Worm (Caenorhabditis elegans): Measurements from ENCODE around the gene nspc-17.

nspc-17 gene

ce11 chrX:14484827-14485226 lies 40.2 kb downstream of the nspc-17 start, which contains the start of gene M163.8:
TSS of gene M163.8 (plus strand) at chrX:14485127.
- no peak for TF ChIP-seq dve-1 (tag; optimal IDR thresholded peaks at IDR 0.05)
- TF ChIP-seq hlh-13 (GFP tag; optimal IDR thresholded peaks at IDR 0.05) = no peak
- TF ChIP-seq pag-3 (tag; optimal IDR thresholded peaks at IDR 0.05; ENCODE audit: borderline replicate concordance) = no peak
- TF ChIP-seq madf-2 (tag; optimal IDR thresholded peaks at IDR 0.05) = no peak
- no peak for TF ChIP-seq lim-6 (tag; optimal IDR thresholded peaks at IDR 0.05)
- TF ChIP-seq hlh-30 (tag; optimal IDR thresholded peaks at IDR 0.05; ENCODE audit: insufficient read depth) = no peak
- no peak for TF ChIP-seq unc-3 (GFP tag; conservative IDR thresholded peaks at IDR 0.05)
- TF ChIP-seq unc-3 (tag; optimal IDR thresholded peaks at IDR 0.05) = no peak
- TF ChIP-seq fkh-6 (tag; optimal IDR thresholded peaks at IDR 0.05) = no peak
- no peak for TF ChIP-seq F13H6.1 (tag; optimal IDR thresholded peaks at IDR 0.05)
- no peak for TF ChIP-seq lin-11 (tag; optimal IDR thresholded peaks at IDR 0.05)
- TF ChIP-seq pha-2 (tag; optimal IDR thresholded peaks at IDR 0.05) = no peak

ce11 chrX:14481637-14482036 lies 43.3 kb downstream of the nspc-17 start:
- TF ChIP-seq mec-3 (tag; optimal IDR thresholded peaks at IDR 0.05; ENCODE audit: borderline replicate concordance) (no peak), lim-6 (tag; optimal IDR thresholded peaks at IDR 0.05) (no peak), nfya-1 (tag; optimal IDR thresholded peaks at IDR 0.05) (no peak), ceh-31 (tag; optimal IDR thresholded peaks at IDR 0.05) (no peak), hlh-8 (tag; optimal IDR thresholded peaks at IDR 0.05) (no peak), T23F11.4 (GFP tag; optimal IDR thresholded peaks at IDR 0.05) (no peak), ceh-9 (tag; optimal IDR thresholded peaks at IDR 0.05) (no peak), rnt-1 (tag; optimal IDR thresholded peaks at IDR 0.05) (no peak), ets-4 (tag; optimal IDR thresholded peaks at IDR 0.05) (no peak), ceh-19 (GFP tag; optimal IDR thresholded peaks at IDR 0.05) (no peak), nhr-232 (tag; optimal IDR thresholded peaks at IDR 0.05) (no peak), odd-2 (tag; optimal IDR thresholded peaks at IDR 0.05) (no peak), hlh-6 (tag; optimal IDR thresholded peaks at IDR 0.05) (no peak), ceh-14 (tag; optimal IDR thresholded peaks at IDR 0.05) (no peak), elt-2 (tag; optimal IDR thresholded peaks at IDR 0.05) (no peak), ceh-45 (GFP tag; IDR thresholded peaks at IDR 0.05) (no peak), unc-42 (tag; optimal IDR thresholded peaks at IDR 0.05) (no peak), eyg-1 (tag; optimal IDR thresholded peaks at IDR 0.05) (no peak), unc-3 (GFP tag; conservative IDR thresholded peaks at IDR 0.05) (no peak), unc-3 (tag; optimal IDR thresholded peaks at IDR 0.05) (no peak)

ce11 chrX:14480248-14480647 lies 44.7 kb downstream of the nspc-17 start, which contains the start of gene gfi-3:
TSS of gene gfi-3 (plus strand) at chrX:14480572.
- no peak for TF ChIP-seq lim-6 (tag; optimal IDR thresholded peaks at IDR 0.05)
- peak; percentile 36 for TF ChIP-seq dmd-4 (tag; optimal IDR thresholded peaks at IDR 0.05; ENCODE audit: borderline replicate concordance)
- peak; percentile 25 for TF ChIP-seq rnt-1 (tag; optimal IDR thresholded peaks at IDR 0.05)
- peak; percentile 17 for TF ChIP-seq pha-2 (tag; optimal IDR thresholded peaks at IDR 0.05)
- no peak for TF ChIP-seq Y22D7AL.16 (tag; optimal IDR thresholded peaks at IDR 0.05)
- no peak for TF ChIP-seq pax-1 (tag; optimal IDR thresholded peaks at IDR 0.05)
- TF ChIP-seq ceh-30 (tag; optimal IDR thresholded peaks at IDR 0.05) = no peak
- peak; percentile 40 for TF ChIP-seq unc-86 (tag; optimal IDR thresholded peaks at IDR 0.05)
- TF ChIP-seq nfya-1 (tag; optimal IDR thresholded peaks at IDR 0.05) = peak; percentile 72
- peak; percentile 2 for TF ChIP-seq pat-9 (tag; optimal IDR thresholded peaks at IDR 0.05)
- no peak for TF ChIP-seq ahr-1 (tag; optimal IDR thresholded peaks at IDR 0.05)
- no peak for TF ChIP-seq T23F11.4 (GFP tag; optimal IDR thresholded peaks at IDR 0.05)
- peak; percentile 61 for TF ChIP-seq ceh-18 (tag; optimal IDR thresholded peaks at IDR 0.05)
- no peak for TF ChIP-seq ceh-24 (tag; optimal IDR thresholded peaks at IDR 0.05)
- peak; percentile 76 for TF ChIP-seq sdc-2 (tag; optimal IDR thresholded peaks at IDR 0.05)
- TF ChIP-seq unc-42 (tag; optimal IDR thresholded peaks at IDR 0.05) = peak; percentile 27
- TF ChIP-seq ama-1 (optimal IDR thresholded peaks at IDR 0.05) = no peak
- TF ChIP-seq hlh-8 (tag; optimal IDR thresholded peaks at IDR 0.05) = no peak
- peak; percentile 33 for TF ChIP-seq sox-4 (tag; optimal IDR thresholded peaks at IDR 0.05)
- TF ChIP-seq C08G9.2 (tag; optimal IDR thresholded peaks at IDR 0.05) = no peak
- peak; percentile 26 for TF ChIP-seq gmeb-2 (tag; optimal IDR thresholded peaks at IDR 0.05)
- no peak for TF ChIP-seq dve-1 (tag; optimal IDR thresholded peaks at IDR 0.05)
- no peak for TF ChIP-seq K02D7.2 (tag; optimal IDR thresholded peaks at IDR 0.05)
- TF ChIP-seq hlh-13 (GFP tag; optimal IDR thresholded peaks at IDR 0.05) = no peak
- TF ChIP-seq unc-3 (GFP tag; conservative IDR thresholded peaks at IDR 0.05) = peak; percentile 20; the same call in 1 of the 2 replicates
- no peak for TF ChIP-seq unc-3 (tag; optimal IDR thresholded peaks at IDR 0.05)
- TF ChIP-seq fkh-6 (tag; optimal IDR thresholded peaks at IDR 0.05) = no peak
- no peak for TF ChIP-seq ceh-6 (GFP tag; optimal IDR thresholded peaks at IDR 0.05)
- no peak for TF ChIP-seq eyg-1 (tag; optimal IDR thresholded peaks at IDR 0.05)
- no peak for TF ChIP-seq elt-4 (tag; optimal IDR thresholded peaks at IDR 0.05)
- peak; percentile 77 for TF ChIP-seq ceh-34 (tag; optimal IDR thresholded peaks at IDR 0.05)
- no peak for TF ChIP-seq lin-11 (tag; optimal IDR thresholded peaks at IDR 0.05)
- no peak for TF ChIP-seq npax-4 (tag; optimal IDR thresholded peaks at IDR 0.05)
- no peak for TF ChIP-seq hlh-6 (tag; optimal IDR thresholded peaks at IDR 0.05)
- peak; percentile 72 for TF ChIP-seq elt-2 (tag; optimal IDR thresholded peaks at IDR 0.05)
